Fruit fly (Drosophila melanogaster) whole organism, prepupa: ENCODE measurements around the gene CG11699.
A peak's percentile ranks its signal among the peaks of the same experiment; 100 is the strongest.

Experiments used
- CG11294 ChIP-seq: fragments of 200-800 bp; sonication (Bioruptor generic); IDR thresholded peaks from 2 replicates; pipeline ENCODE4 v1.3.6; 2022; ENCODE audit warnings: missing biosample characterization, missing genetic modification characterization
- CG11902 ChIP-seq: fragments of 200-800 bp; sonication (Bioruptor generic); optimal IDR thresholded peaks from 3 replicates; lab custom pipeline; 2016; ENCODE audit warnings: missing biosample characterization, missing genetic modification characterization
- CG15336 ChIP-seq: fragments of 200-800 bp; sonication (Bioruptor generic); IDR thresholded peaks from 2 replicates; pipeline ENCODE4 v1.3.6; 2022; ENCODE audit warnings: missing biosample characterization, missing genetic modification characterization
- CG1621 ChIP-seq: fragments of 200-800 bp; sonication (Bioruptor generic); optimal IDR thresholded peaks from 3 replicates; lab custom pipeline; 2018; ENCODE audit warnings: missing biosample characterization, mild to moderate bottlenecking, missing genetic modification characterization
- CG31627 ChIP-seq: fragments of 200-800 bp; sonication (Bioruptor generic); optimal IDR thresholded peaks from 3 replicates; lab custom pipeline; 2016; ENCODE audit warnings: missing biosample characterization, missing genetic modification characterization
- CG34406 ChIP-seq: fragments of 200-800 bp; sonication (Bioruptor generic); optimal IDR thresholded peaks from 3 replicates; lab custom pipeline; 2016; ENCODE audit warnings: missing biosample characterization, missing genetic modification characterization
- CG3919 ChIP-seq: fragments of 200-800 bp; sonication (Bioruptor generic); optimal IDR thresholded peaks from 3 replicates; lab custom pipeline; 2016; ENCODE audit warnings: missing biosample characterization, missing genetic modification characterization
- CG4318 ChIP-seq: fragments of 200-800 bp; sonication (Bioruptor generic); optimal IDR thresholded peaks from 3 replicates; lab custom pipeline; 2017; ENCODE audit warnings: missing biosample characterization, mild to moderate bottlenecking, missing genetic modification characterization
- CG6163 ChIP-seq: fragments of 200-800 bp; sonication (Bioruptor generic); IDR thresholded peaks from 3 replicates; pipeline ENCODE4 v1.3.6; 2022; ENCODE audit warnings: missing biosample characterization, missing genetic modification characterization
- CG6854 ChIP-seq: fragments of 200-800 bp; sonication (Bioruptor generic); optimal IDR thresholded peaks from 2 replicates; lab custom pipeline; 2017; ENCODE audit warnings: missing biosample characterization, mild to moderate bottlenecking, missing genetic modification characterization
- CG8119 ChIP-seq: fragments of 200-800 bp; sonication (Bioruptor generic); IDR thresholded peaks from 3 replicates; pipeline ENCODE4 v1.3.6; 2022; ENCODE audit warnings: missing biosample characterization, missing genetic modification characterization
- CG8632 ChIP-seq: fragments of 200-800 bp; sonication (Bioruptor generic); optimal IDR thresholded peaks from 3 replicates; lab custom pipeline; 2016; ENCODE audit warnings: missing biosample characterization, missing genetic modification characterization
- CG9139 ChIP-seq: fragments of 200-800 bp; sonication (Bioruptor generic); optimal IDR thresholded peaks from 3 replicates; lab custom pipeline; 2017; ENCODE audit warnings: missing biosample characterization, mild to moderate bottlenecking, missing genetic modification characterization
- Eip75B ChIP-seq: fragments of 200-800 bp; sonication (Bioruptor generic); optimal IDR thresholded peaks from 3 replicates; lab custom pipeline; 2016; ENCODE audit warnings: missing biosample characterization, missing genetic modification characterization
- Eip78C ChIP-seq: fragments of 200-800 bp; sonication (Bioruptor generic); peaks from one replicate; lab custom pipeline; 2016; ENCODE audit warnings: missing biosample characterization, missing genetic modification characterization
- Eip93F ChIP-seq: fragments of 200-800 bp; sonication (Bioruptor generic); optimal IDR thresholded peaks from 2 replicates; lab custom pipeline; 2016; ENCODE audit warnings: missing biosample characterization, mild to moderate bottlenecking, missing genetic modification characterization
- Ets96B ChIP-seq: fragments of 200-800 bp; optimal IDR thresholded peaks from 2 replicates; lab custom pipeline; 2019; ENCODE audit warnings: missing biosample characterization, mild to moderate bottlenecking, missing genetic modification characterization, moderate library complexity
- Gug ChIP-seq: fragments of 200-800 bp; sonication (Bioruptor generic); IDR thresholded peaks from 2 replicates; pipeline ENCODE4 v1.3.6; 2022; ENCODE audit warnings: missing biosample characterization, missing genetic modification characterization
- Hr38 ChIP-seq: sonication (Bioruptor generic); optimal IDR thresholded peaks from 2 replicates; lab custom pipeline; 2016; ENCODE audit warnings: missing biosample characterization, missing genetic modification characterization
- Hr4 ChIP-seq: fragments of 200-800 bp; sonication (Bioruptor generic); optimal IDR thresholded peaks from 3 replicates; lab custom pipeline; 2016; ENCODE audit warnings: missing biosample characterization, missing genetic modification characterization
- Lpt ChIP-seq: fragments of 200-800 bp; sonication (Bioruptor generic); optimal IDR thresholded peaks from 3 replicates; lab custom pipeline; 2016; ENCODE audit warnings: missing biosample characterization, missing genetic modification characterization
- OdsH ChIP-seq: fragments of 200-800 bp; sonication (Bioruptor generic); optimal IDR thresholded peaks from 3 replicates; lab custom pipeline; 2016; ENCODE audit warnings: missing biosample characterization, missing genetic modification characterization
- Sox102F ChIP-seq: fragments of 200-800 bp; sonication (Bioruptor generic); optimal IDR thresholded peaks from 2 replicates; lab custom pipeline; 2016; ENCODE audit warnings: missing biosample characterization, mild to moderate bottlenecking, missing genetic modification characterization
- Sox14 ChIP-seq: fragments of 200-800 bp; sonication (Bioruptor generic); optimal IDR thresholded peaks from 3 replicates; lab custom pipeline; 2016; ENCODE audit warnings: missing biosample characterization, missing genetic modification characterization
- acj6 ChIP-seq: fragments of 200-800 bp; sonication (Bioruptor generic); optimal IDR thresholded peaks from 3 replicates; lab custom pipeline; 2016; ENCODE audit warnings: missing biosample characterization, missing genetic modification characterization
- cyc ChIP-seq: fragments of 200-800 bp; sonication (Bioruptor generic); optimal IDR thresholded peaks from 3 replicates; lab custom pipeline; 2016; ENCODE audit warnings: missing biosample characterization, missing genetic modification characterization
- dac ChIP-seq: fragments of 200-800 bp; sonication (Bioruptor generic); optimal IDR thresholded peaks from 2 replicates; lab custom pipeline; 2017; ENCODE audit warnings: missing biosample characterization, mild to moderate bottlenecking, missing genetic modification characterization
- dsx ChIP-seq: fragments of 200-800 bp; optimal IDR thresholded peaks from 3 replicates; lab custom pipeline; 2019; ENCODE audit warnings: missing biosample characterization, mild to moderate bottlenecking, missing genetic modification characterization, moderate library complexity; ENCODE audit not compliant: poor library complexity, severe bottlenecking
- fd59A ChIP-seq: fragments of 200-800 bp; sonication (Bioruptor generic); optimal IDR thresholded peaks from 2 replicates; lab custom pipeline; 2017; ENCODE audit warnings: missing biosample characterization, mild to moderate bottlenecking, missing genetic modification characterization, missing genetic modification reagents
- fd85E ChIP-seq: fragments of 200-800 bp; sonication (Bioruptor generic); optimal IDR thresholded peaks from 3 replicates; lab custom pipeline; 2016; ENCODE audit warnings: missing biosample characterization, missing genetic modification characterization
- fkh ChIP-seq: fragments of 200-800 bp; sonication (Bioruptor generic); optimal IDR thresholded peaks from 3 replicates; lab custom pipeline; 2017; ENCODE audit warnings: missing biosample characterization, mild to moderate bottlenecking, missing genetic modification characterization, moderate library complexity
- net ChIP-seq: fragments of 200-800 bp; sonication (Bioruptor generic); optimal IDR thresholded peaks from 3 replicates; lab custom pipeline; 2016; ENCODE audit warnings: missing biosample characterization, missing genetic modification characterization
- salr ChIP-seq, 2 experiments: fragments of 200-800 bp; sonication (Bioruptor generic); optimal IDR thresholded peaks; 3 replicates each; lab custom pipeline; 2016 to 2018; ENCODE audit warnings: missing biosample characterization in 2 of 2, missing genetic modification characterization in 2 of 2, mild to moderate bottlenecking in 1 of 2
- ss ChIP-seq, 2 experiments: fragments of 200-800 bp; sonication (Bioruptor generic); optimal IDR thresholded peaks; 2 replicates in 1 of 2; 3 replicates in 1 of 2; lab custom pipeline; 2017 to 2018; ENCODE audit warnings: mild to moderate bottlenecking in 2 of 2, missing biosample characterization in 2 of 2, missing genetic modification characterization in 2 of 2, moderate library complexity in 1 of 2
- svp ChIP-seq: fragments of 200-800 bp; sonication (Bioruptor generic); peaks from one replicate; lab custom pipeline; 2016; ENCODE audit warnings: missing biosample characterization, missing genetic modification characterization
- topi ChIP-seq: fragments of 200-800 bp; sonication (Bioruptor generic); optimal IDR thresholded peaks from 3 replicates; lab custom pipeline; 2016; ENCODE audit warnings: missing biosample characterization, missing genetic modification characterization
- vri ChIP-seq: fragments of 200-800 bp; sonication (Bioruptor generic); optimal IDR thresholded peaks from 3 replicates; lab custom pipeline; 2016; ENCODE audit warnings: missing biosample characterization, mild to moderate bottlenecking, missing genetic modification characterization

CG11699 gene

DNA sequence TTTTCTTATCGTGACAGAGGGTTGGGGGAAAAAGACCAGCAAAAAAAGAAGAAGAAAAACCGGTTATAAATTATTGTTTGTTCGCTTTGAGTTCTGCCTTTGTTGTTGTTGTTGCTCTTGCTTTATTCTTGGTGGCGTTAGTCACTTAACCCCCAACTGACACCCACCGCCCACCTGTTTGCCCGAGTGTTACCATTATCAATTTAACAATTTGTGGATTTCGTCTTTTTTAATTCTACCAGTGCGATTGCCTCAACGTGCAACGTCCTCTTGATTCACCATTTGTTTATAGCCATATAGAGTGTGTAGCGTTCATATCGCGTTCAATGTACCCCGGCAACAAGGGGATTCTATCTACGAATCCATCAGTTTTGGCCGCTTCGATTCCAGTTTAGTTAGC lies 31.0 kb downstream of the CG11699 start:
- no peak for TF ChIP-seq Gug
- no peak for TF ChIP-seq Eip78C
- TF ChIP-seq CG8632 (GFP tag; lab: Kevin White, UChicago): no peak
- TF ChIP-seq fkh (GFP tag; lab: Kevin White, UChicago): peak; percentile 35
- TF ChIP-seq CG9139 (GFP tag; lab: Kevin White, UChicago): no peak
- TF ChIP-seq CG8119 (GFP tag; lab: Robert Waterston, UW): no peak
- no peak for TF ChIP-seq CG31627 (GFP tag; lab: Kevin White, UChicago)
- no peak for TF ChIP-seq fd59A
- TF ChIP-seq vri (GFP tag; lab: Kevin White, UChicago): peak; percentile 58
- TF ChIP-seq CG11294 (GFP tag; lab: Robert Waterston, UW): no peak
- no peak for TF ChIP-seq svp (GFP tag; lab: Kevin White, UChicago)
- no peak for TF ChIP-seq CG34406
- no peak for TF ChIP-seq Sox102F (GFP tag; lab: Kevin White, UChicago)

dm6 chrX:11604094-11604493 lies 33.7 kb downstream of the CG11699 start, which contains the start of gene CG2533:
TSS of gene CG2533 (minus strand) at chrX:11604194.
- TF ChIP-seq ss (GFP tag; optimal IDR thresholded peaks at IDR 0.05; lab: Kevin White, UChicago) (no peak), CG6163 (GFP tag; lab: Robert Waterston, UW) (no peak), vri (GFP tag; lab: Kevin White, UChicago) (no peak), dac (GFP tag; lab: Kevin White, UChicago) (no peak), CG1621 (tag; lab: Kevin White, UChicago) (no peak), salr (GFP tag; optimal IDR thresholded peaks at IDR 0.05; lab: Kevin White, UChicago) (no peak), CG3919 (GFP tag; lab: Kevin White, UChicago) (no peak), Lpt (GFP tag; lab: Kevin White, UChicago) (no peak), Hr38 (GFP tag; lab: Kevin White, UChicago) (no peak), CG4318 (GFP tag; lab: Kevin White, UChicago) (no peak), Sox102F (GFP tag; lab: Kevin White, UChicago) (no peak), Eip75B (GFP tag; lab: Kevin White, UChicago) (no peak), fkh (GFP tag; lab: Kevin White, UChicago) (no peak), svp (GFP tag; lab: Kevin White, UChicago) (no peak), cyc (GFP tag; lab: Kevin White, UChicago) (no peak), dsx (GFP tag; lab: Kevin White, UChicago) (no peak), topi (no peak)

- peak; percentile 27 for TF ChIP-seq Eip78C
- no peak for TF ChIP-seq CG3919 (GFP tag; lab: Kevin White, UChicago)
- TF ChIP-seq fd85E (GFP tag; lab: Kevin White, UChicago): no peak
- TF ChIP-seq Gug: no peak
- no peak for TF ChIP-seq CG4318 (GFP tag; lab: Kevin White, UChicago)
- TF ChIP-seq CG11294 (GFP tag; lab: Robert Waterston, UW): no peak
- TF ChIP-seq CG11902 (GFP tag; lab: Kevin White, UChicago): no peak
- TF ChIP-seq cyc (GFP tag; lab: Kevin White, UChicago): no peak
- peak in 1 of 2 experiments; percentile 44 for TF ChIP-seq ss (GFP tag; optimal IDR thresholded peaks at IDR 0.05; lab: Kevin White, UChicago)
- peak; percentile 28; the same call in 1 of the 3 replicates for TF ChIP-seq CG6163 (GFP tag; lab: Robert Waterston, UW)
- no peak for TF ChIP-seq Sox14 (GFP tag; lab: Kevin White, UChicago)
- no peak for TF ChIP-seq Hr4 (GFP tag; lab: Kevin White, UChicago)
- no peak for TF ChIP-seq Eip93F (GFP tag; lab: Kevin White, UChicago)
- TF ChIP-seq acj6 (GFP tag; lab: Kevin White, UChicago): no peak
- no peak for TF ChIP-seq Ets96B (tag; lab: Kevin White, UChicago)
- peak; percentile 19 for TF ChIP-seq CG6854 (GFP tag; lab: Kevin White, UChicago)
- 0 out of 2 replicates have a peak, but pooled peaks have one; percentile 10 for TF ChIP-seq CG15336 (GFP tag; lab: Robert Waterston, UW)
- TF ChIP-seq OdsH (GFP tag; lab: Kevin White, UChicago): no peak
- TF ChIP-seq fkh (GFP tag; lab: Kevin White, UChicago): peak; percentile 24
- no peak for TF ChIP-seq salr (GFP tag; optimal IDR thresholded peaks at IDR 0.05; lab: Kevin White, UChicago)
- TF ChIP-seq net (GFP tag; lab: Kevin White, UChicago): no peak
- TF ChIP-seq, all 60 proteins: peak for 6
Measured at dm6 chrX:11611056-11611644, 40.7 kb downstream of the CG11699 start.
